Fruit fly (Drosophila melanogaster) whole organism, embryonic: ENCODE measurements around the gene CG14085.

Source experiments
- ATbp ChIP-seq: fragments of 200-800 bp; sonication (Bioruptor generic); optimal IDR thresholded peaks from 2 replicates; lab custom pipeline; 2017; ENCODE audit warnings: missing biosample characterization, mild to moderate bottlenecking, missing genetic modification characterization, missing genetic modification reagents
- BtbVII ChIP-seq: fragments of 200-800 bp; sonication (Bioruptor generic); optimal IDR thresholded peaks from 3 replicates; lab custom pipeline; 2017; ENCODE audit warnings: missing biosample characterization, mild to moderate bottlenecking, missing genetic modification characterization
- C15 ChIP-seq: fragments of 200-800 bp; sonication (Bioruptor generic); IDR thresholded peaks from 3 replicates; pipeline ENCODE4 v1.3.6; 2022; ENCODE audit warnings: missing biosample characterization, missing genetic modification characterization
- CG10209 ChIP-seq: fragments of 200-800 bp; sonication (Bioruptor generic); optimal IDR thresholded peaks from 3 replicates; lab custom pipeline; 2017; ENCODE audit warnings: missing biosample characterization, mild to moderate bottlenecking, missing genetic modification characterization, missing genetic modification reagents
- CG11560 ChIP-seq: fragments of 200-800 bp; sonication (Bioruptor generic); IDR thresholded peaks from 3 replicates; pipeline ENCODE4 v1.3.6; 2022; ENCODE audit warnings: missing biosample characterization, missing genetic modification characterization
- CG12155 ChIP-seq: fragments of 200-800 bp; sonication (Bioruptor generic); optimal IDR thresholded peaks from 3 replicates; lab custom pipeline; 2016; ENCODE audit warnings: missing biosample characterization, missing genetic modification characterization
- CG12391 ChIP-seq: fragments of 200-800 bp; sonication (Bioruptor generic); optimal IDR thresholded peaks from 3 replicates; lab custom pipeline; 2018; ENCODE audit warnings: missing biosample characterization, mild to moderate bottlenecking, missing genetic modification characterization, moderate library complexity
- CG15269 ChIP-seq: fragments of 200-800 bp; sonication (Bioruptor generic); optimal IDR thresholded peaks from 2 replicates; lab custom pipeline; 2018; ENCODE audit warnings: missing biosample characterization, mild to moderate bottlenecking, missing genetic modification characterization, moderate library complexity
- CG16863 ChIP-seq: fragments of 200-800 bp; sonication (Bioruptor generic); optimal IDR thresholded peaks from 3 replicates; lab custom pipeline; 2016; ENCODE audit warnings: missing biosample characterization, missing genetic modification characterization
- CG17568 ChIP-seq: fragments of 200-800 bp; sonication (Bioruptor generic); optimal IDR thresholded peaks from 2 replicates; lab custom pipeline; 2018; ENCODE audit warnings: missing biosample characterization, mild to moderate bottlenecking, missing genetic modification characterization, moderate library complexity
- CG17612 ChIP-seq: fragments of 200-800 bp; sonication (Bioruptor generic); IDR thresholded peaks from 2 replicates; pipeline ENCODE4 v1.3.6; 2022; ENCODE audit warnings: missing biosample characterization, missing genetic modification characterization
- CG2129 ChIP-seq: fragments of 200-800 bp; sonication (Bioruptor generic); IDR thresholded peaks from 2 replicates; pipeline ENCODE4 v1.3.6; 2022; ENCODE audit warnings: missing biosample characterization, missing genetic modification characterization; ENCODE audit not compliant: partially characterized antibody
- CG3065 ChIP-seq: fragments of 200-800 bp; sonication (Bioruptor generic); optimal IDR thresholded peaks from 2 replicates; lab custom pipeline; 2016; ENCODE audit warnings: missing biosample characterization, missing genetic modification characterization
- CG31388 ChIP-seq: fragments of 200-800 bp; sonication (Bioruptor generic); optimal IDR thresholded peaks from 2 replicates; lab custom pipeline; 2016; ENCODE audit warnings: missing biosample characterization, missing genetic modification characterization
- CG33557 ChIP-seq: fragments of 200-800 bp; sonication (Bioruptor generic); optimal IDR thresholded peaks from 2 replicates; lab custom pipeline; 2019; ENCODE audit warnings: missing biosample characterization, mild to moderate bottlenecking, missing genetic modification characterization, moderate library complexity
- CG34376 ChIP-seq: fragments of 200-800 bp; sonication (Bioruptor generic); optimal IDR thresholded peaks from 2 replicates; lab custom pipeline; 2018; ENCODE audit warnings: missing biosample characterization, mild to moderate bottlenecking, missing genetic modification characterization
- CG34422 ChIP-seq: fragments of 200-800 bp; sonication (Bioruptor generic); IDR thresholded peaks from 3 replicates; pipeline ENCODE4 v1.3.6; 2022; ENCODE audit warnings: missing biosample characterization, missing genetic modification characterization
- CG43689 ChIP-seq: fragments of 200-800 bp; sonication (Bioruptor generic); IDR thresholded peaks from 2 replicates; pipeline ENCODE4 v1.3.6; 2022; ENCODE audit warnings: missing biosample characterization, missing genetic modification characterization
- CG6272 ChIP-seq: fragments of 200-800 bp; sonication (Bioruptor generic); IDR thresholded peaks from 2 replicates; pipeline ENCODE4 v1.3.6; 2022; ENCODE audit warnings: missing biosample characterization, missing genetic modification characterization
- CG6791 ChIP-seq: fragments of 200-800 bp; sonication (Bioruptor generic); IDR thresholded peaks from 3 replicates; pipeline ENCODE4 v1.3.6; 2022; ENCODE audit warnings: missing biosample characterization, missing genetic modification characterization; ENCODE audit not compliant: partially characterized antibody
- Dp ChIP-seq: fragments of 200-800 bp; sonication (Bioruptor generic); optimal IDR thresholded peaks from 2 replicates; lab custom pipeline; 2018; ENCODE audit warnings: missing biosample characterization, mild to moderate bottlenecking, missing genetic modification characterization, moderate library complexity
- Ets97D ChIP-seq: fragments of 200-800 bp; sonication (Bioruptor generic); optimal IDR thresholded peaks from 3 replicates; lab custom pipeline; 2016; ENCODE audit warnings: missing biosample characterization, missing genetic modification characterization
- GATAe ChIP-seq: fragments of 200-800 bp; sonication (Bioruptor generic); conservative IDR thresholded peaks from 2 replicates; pipeline ENCODE4 v1.3.6; 2022; ENCODE audit warnings: missing biosample characterization, missing genetic modification characterization
- HLHmδ ChIP-seq: fragments of 200-800 bp; sonication (Bioruptor generic); optimal IDR thresholded peaks from 2 replicates; lab custom pipeline; 2018; ENCODE audit warnings: missing biosample characterization, mild to moderate bottlenecking, missing genetic modification characterization, moderate library complexity
- Lhr ChIP-seq: fragments of 200-800 bp; sonication (Bioruptor generic); optimal IDR thresholded peaks from 3 replicates; lab custom pipeline; 2017; ENCODE audit warnings: mild to moderate bottlenecking, missing biosample characterization, missing genetic modification reagents, missing genetic modification characterization
- Ptx1 ChIP-seq: fragments of 200-800 bp; sonication (Bioruptor generic); IDR thresholded peaks from 2 replicates; pipeline ENCODE4 v1.3.6; 2022; ENCODE audit warnings: missing biosample characterization, missing genetic modification characterization
- Sry-β ChIP-seq: fragments of 200-800 bp; sonication (Bioruptor generic); optimal IDR thresholded peaks from 2 replicates; lab custom pipeline; 2018; ENCODE audit warnings: missing biosample characterization, mild to moderate bottlenecking, missing genetic modification characterization, moderate library complexity
- Ssrp ChIP-seq: fragments of 200-800 bp; sonication (Bioruptor generic); optimal IDR thresholded peaks from 2 replicates; lab custom pipeline; 2018; ENCODE audit warnings: missing biosample characterization, mild to moderate bottlenecking, missing genetic modification characterization, moderate library complexity
- ash1 ChIP-seq: fragments of 200-800 bp; sonication (Bioruptor generic); optimal IDR thresholded peaks from 2 replicates; lab custom pipeline; 2018; ENCODE audit warnings: missing biosample characterization, mild to moderate bottlenecking, missing genetic modification characterization
- az2 ChIP-seq: fragments of 200-800 bp; sonication (Bioruptor generic); optimal IDR thresholded peaks from 3 replicates; lab custom pipeline; 2016; ENCODE audit warnings: missing biosample characterization, missing genetic modification characterization
- bbx ChIP-seq: fragments of 200-800 bp; sonication (Bioruptor generic); IDR thresholded peaks from 2 replicates; pipeline ENCODE4 v1.3.6; 2022; ENCODE audit warnings: missing biosample characterization, missing genetic modification characterization; ENCODE audit not compliant: partially characterized antibody
- cad ChIP-seq: fragments of >200 bp; optimal IDR thresholded peaks from 2 replicates; lab custom pipeline; 2017; ENCODE audit warnings: missing biosample characterization, missing genetic modification characterization
- caup ChIP-seq: fragments of 200-800 bp; sonication (Bioruptor generic); optimal IDR thresholded peaks from 3 replicates; lab custom pipeline; 2017; ENCODE audit warnings: missing biosample characterization, mild to moderate bottlenecking, missing genetic modification characterization, moderate library complexity; ENCODE audit not compliant: severe bottlenecking
- crp ChIP-seq, 2 experiments: fragments of 200-800 bp; sonication (Bioruptor generic); optimal IDR thresholded peaks; 2 replicates in 1 of 2; 3 replicates in 1 of 2; lab custom pipeline; 2017; ENCODE audit warnings: missing biosample characterization in 2 of 2, missing genetic modification characterization in 2 of 2, mild to moderate bottlenecking in 1 of 2, moderate library complexity in 1 of 2
- cwo ChIP-seq: fragments of 200-800 bp; sonication (Bioruptor generic); optimal IDR thresholded peaks from 3 replicates; lab custom pipeline; 2017; ENCODE audit warnings: missing biosample characterization, missing genetic modification characterization, mild to moderate bottlenecking, moderate library complexity, missing genetic modification reagents
- dati ChIP-seq: fragments of 200-800 bp; sonication (Bioruptor generic); IDR thresholded peaks from 2 replicates; pipeline ENCODE4 v1.3.6; 2022; ENCODE audit warnings: missing biosample characterization, missing genetic modification characterization
- gce ChIP-seq: fragments of 200-800 bp; sonication (Bioruptor generic); IDR thresholded peaks from 3 replicates; pipeline ENCODE4 v1.3.6; 2022; ENCODE audit warnings: missing biosample characterization, missing genetic modification characterization
- gem ChIP-seq: fragments of 200-800 bp; sonication (Bioruptor generic); optimal IDR thresholded peaks from 2 replicates; lab custom pipeline; 2019; ENCODE audit warnings: missing biosample characterization, mild to moderate bottlenecking, missing genetic modification characterization, moderate library complexity
- jigr1 ChIP-seq: fragments of 200-800 bp; sonication (Bioruptor generic); IDR thresholded peaks from 3 replicates; pipeline ENCODE4 v1.3.6; 2022; ENCODE audit warnings: missing biosample characterization, missing genetic modification characterization
- lmd ChIP-seq: fragments of 200-800 bp; sonication (Bioruptor generic); IDR thresholded peaks from 2 replicates; pipeline ENCODE4 v1.3.6; 2022; ENCODE audit warnings: missing biosample characterization, missing genetic modification characterization
- nerfin-2 ChIP-seq: fragments of 200-800 bp; sonication (Bioruptor generic); IDR thresholded peaks from 2 replicates; pipeline ENCODE4 v1.3.6; 2022; ENCODE audit warnings: missing biosample characterization, missing genetic modification characterization; ENCODE audit not compliant: partially characterized antibody
- pb ChIP-seq: fragments of 200-800 bp; sonication (Bioruptor generic); optimal IDR thresholded peaks from 3 replicates; lab custom pipeline; 2016; ENCODE audit warnings: missing biosample characterization, missing genetic modification characterization
- phol ChIP-seq: fragments of 200-800 bp; sonication (Bioruptor generic); optimal IDR thresholded peaks from 3 replicates; lab custom pipeline; 2018; ENCODE audit warnings: missing biosample characterization, mild to moderate bottlenecking, missing genetic modification characterization, moderate library complexity
- prd ChIP-seq, 3 experiments: fragments of >200 bp in 2 of 3; fragments of 200-800 bp in 1 of 3; sonication (Bioruptor generic) in 1 of 3; optimal IDR thresholded peaks in 2 of 3; IDR thresholded peaks in 1 of 3; 2 replicates in 2 of 3; 3 replicates in 1 of 3; pipeline versions ENCODE4 v1.3.6 to Lab custom; 2017 to 2022; ENCODE audit warnings: missing biosample characterization in 1 of 3, missing genetic modification characterization in 1 of 3
- ranshi ChIP-seq: fragments of 200-800 bp; sonication (Bioruptor generic); IDR thresholded peaks from 2 replicates; pipeline ENCODE4 v1.3.6; 2022; ENCODE audit warnings: missing biosample characterization, missing genetic modification characterization
- scrt ChIP-seq: fragments of 200-800 bp; sonication (Bioruptor generic); optimal IDR thresholded peaks from 2 replicates; lab custom pipeline; 2018; ENCODE audit warnings: missing biosample characterization, mild to moderate bottlenecking, missing genetic modification characterization, moderate library complexity
- toy ChIP-seq: fragments of 200-800 bp; sonication (Bioruptor generic); IDR thresholded peaks from 2 replicates; pipeline ENCODE4 v1.3.6; 2022; ENCODE audit warnings: missing biosample characterization, missing genetic modification characterization
- twi ChIP-seq: fragments of 200-800 bp; optimal IDR thresholded peaks from 2 replicates; lab custom pipeline; 2019; ENCODE audit warnings: missing biosample characterization, mild to moderate bottlenecking, missing genetic modification characterization, moderate library complexity
- wek ChIP-seq: fragments of 200-800 bp; sonication (Bioruptor generic); optimal IDR thresholded peaks from 3 replicates; lab custom pipeline; 2018; ENCODE audit warnings: missing biosample characterization, mild to moderate bottlenecking, missing genetic modification characterization, moderate library complexity
- zen2 ChIP-seq: fragments of 200-800 bp; sonication (Bioruptor generic); IDR thresholded peaks from 3 replicates; pipeline ENCODE4 v1.3.6; 2022; ENCODE audit warnings: missing biosample characterization, missing genetic modification characterization; ENCODE audit not compliant: partially characterized antibody

The CG14085 gene

dm6 chr3L:19294235-19294612 is 25.1 kb downstream of the CG14085 start, which contains the start of gene fal (continued):
- TF ChIP-seq Sry-β (GFP tag; lab: Kevin White, UChicago) (no peak), scrt (GFP tag; lab: Kevin White, UChicago) (no peak), GATAe (GFP tag; lab: Robert Waterston, UW) (no peak), prd (optimal IDR thresholded peaks at IDR 0.05; lab: Kevin White, UChicago) (no peak), prd (GFP tag; IDR thresholded peaks at IDR 0.05; lab: Robert Waterston, UW) (0 out of 3 replicates have a peak, but pooled peaks have one; percentile 34), CG16863 (GFP tag; lab: Kevin White, UChicago) (no peak), Dp (peak; percentile 43), phol (tag; lab: Kevin White, UChicago) (peak; percentile 77), caup (no peak), CG31388 (GFP tag; lab: Kevin White, UChicago) (no peak), toy (GFP tag; lab: Robert Waterston, UW) (no peak), dati (GFP tag; lab: Robert Waterston, UW) (no peak), lmd (GFP tag; lab: Robert Waterston, UW) (no peak; the same call in 1 of the 2 replicates), BtbVII (GFP tag; lab: Kevin White, UChicago) (no peak), Ets97D (GFP tag; lab: Kevin White, UChicago) (peak; percentile 85), Ssrp (tag; lab: Kevin White, UChicago) (no peak), Ptx1 (peak; percentile 28; the same call in 1 of the 2 replicates), wek (GFP tag; lab: Kevin White, UChicago) (no peak), C15 (GFP tag; lab: Robert Waterston, UW) (no peak), CG12155 (GFP tag; lab: Kevin White, UChicago) (peak; percentile 30), CG11560 (tag; lab: Robert Waterston, UW) (peak; percentile 95), twi (tag; lab: Kevin White, UChicago) (no peak), HLHmδ (no peak), CG15269 (no peak), crp (GFP tag; optimal IDR thresholded peaks at IDR 0.05; lab: Kevin White, UChicago) (no peak), cad (no peak), ash1 (no peak), CG17612 (GFP tag; lab: Robert Waterston, UW) (0 out of 2 replicates have a peak, but pooled peaks have one; percentile 4), CG6272 (no peak), gem (tag; lab: Kevin White, UChicago) (no peak), zen2 (GFP tag; lab: Robert Waterston, UW) (no peak), Lhr (peak; percentile 91), bbx (GFP tag; lab: Robert Waterston, UW) (no peak), CG10209 (GFP tag; lab: Kevin White, UChicago) (no peak), CG43689 (GFP tag; lab: Robert Waterston, UW) (no peak), CG12391 (tag; lab: Kevin White, UChicago) (no peak), gce (GFP tag; lab: Robert Waterston, UW) (no peak), jigr1 (no peak), ranshi (GFP tag; lab: Robert Waterston, UW) (no peak), CG34422 (GFP tag; lab: Robert Waterston, UW) (no peak), CG17568 (GFP tag; lab: Kevin White, UChicago) (no peak), CG2129 (no peak), az2 (GFP tag; lab: Kevin White, UChicago) (no peak), ATbp (GFP tag; lab: Kevin White, UChicago) (no peak), nerfin-2 (GFP tag; lab: Robert Waterston, UW) (0 out of 2 replicates have a peak, but pooled peaks have one; percentile 17), CG6791 (GFP tag; lab: Robert Waterston, UW) (peak; percentile 71), CG33557 (no peak), CG3065 (GFP tag; lab: Kevin White, UChicago) (no peak), cwo (no peak), pb (GFP tag; lab: Kevin White, UChicago) (no peak), CG34376 (GFP tag; lab: Kevin White, UChicago) (no peak)
